Fruit fly (Drosophila melanogaster): ENCODE results near the gene Sac1.

Sac1 gene

dm6 chr3L:1206682-1207421 lies 40.8 kb upstream of the Sac1 start, which contains the start of gene LysB (continued):
- TF ChIP-seq prd (optimal IDR thresholded peaks at IDR 0.05) (no peak), prd (GFP tag; IDR thresholded peaks at IDR 0.05) (no peak), pho (GFP tag; optimal IDR thresholded peaks at IDR 0.05) (no peak), wdn (GFP tag; IDR thresholded peaks at IDR 0.05) (0 out of 2 replicates have a peak, but pooled peaks have one; percentile 39), gsb-n (tag; optimal IDR thresholded peaks at IDR 0.05) (no peak), CG9817 (tag; optimal IDR thresholded peaks at IDR 0.05) (no peak), crc (GFP tag; optimal IDR thresholded peaks at IDR 0.05) (no peak), CG13287 (GFP tag; IDR thresholded peaks at IDR 0.05; ENCODE audit: partially characterized antibody) (0 out of 2 replicates have a peak, but pooled peaks have one; percentile 12), Six4 (GFP tag; optimal IDR thresholded peaks at IDR 0.05) (no peak), CG3838 (GFP tag; optimal IDR thresholded peaks at IDR 0.05) (no peak), luna (GFP tag; optimal IDR thresholded peaks at IDR 0.05) (no peak), CoRest (tag; optimal IDR thresholded peaks at IDR 0.05) (peak; percentile 21), CrebB (tag; optimal IDR thresholded peaks at IDR 0.05) (no peak), NK7.1 (GFP tag; optimal IDR thresholded peaks at IDR 0.05) (no peak), Chrac-16 (GFP tag; optimal IDR thresholded peaks at IDR 0.05) (no peak), scrt (GFP tag; optimal IDR thresholded peaks at IDR 0.05) (no peak), trh (GFP tag; optimal IDR thresholded peaks at IDR 0.05) (no peak), CG8388 (GFP tag; optimal IDR thresholded peaks at IDR 0.05) (no peak), CG4854 (GFP tag; optimal IDR thresholded peaks at IDR 0.05) (no peak), nmo (GFP tag; optimal IDR thresholded peaks at IDR 0.05) (peak; percentile 6), CG5180 (GFP tag; optimal IDR thresholded peaks at IDR 0.05) (no peak), croc (GFP tag; conservative IDR thresholded peaks at IDR 0.05) (no peak), trem (tag; optimal IDR thresholded peaks at IDR 0.05) (no peak), Poxn (GFP tag; IDR thresholded peaks at IDR 0.05) (no peak), Jarid2 (GFP tag; optimal IDR thresholded peaks at IDR 0.05) (peak; percentile 4), Tbp (GFP tag; optimal IDR thresholded peaks at IDR 0.05) (no peak), CG7745 (tag; optimal IDR thresholded peaks at IDR 0.05) (no peak), pita (GFP tag; optimal IDR thresholded peaks at IDR 0.05) (no peak), TFAM (GFP tag; optimal IDR thresholded peaks at IDR 0.05) (no peak), CG2712 (tag; optimal IDR thresholded peaks at IDR 0.05) (peak; percentile 9), B-H2 (GFP tag; optimal IDR thresholded peaks at IDR 0.05) (no peak), CG17361 (GFP tag; IDR thresholded peaks at IDR 0.05) (0 out of 3 replicates have a peak, but pooled peaks have one; percentile 16), gce (GFP tag; IDR thresholded peaks at IDR 0.05) (no peak), tgo (GFP tag; IDR thresholded peaks at IDR 0.05) (no peak), GATAe (GFP tag; conservative IDR thresholded peaks at IDR 0.05) (no peak), tna (GFP tag; IDR thresholded peaks at IDR 0.05; ENCODE audit: partially characterized antibody) (no peak), CG18011 (GFP tag; optimal IDR thresholded peaks at IDR 0.05) (peak; percentile 99), CG1024 (GFP tag; IDR thresholded peaks at IDR 0.05) (no peak), CG12155 (GFP tag; optimal IDR thresholded peaks at IDR 0.05) (no peak), CG7357 (GFP tag; IDR thresholded peaks at IDR 0.05) (no peak), en (GFP tag; optimal IDR thresholded peaks at IDR 0.05) (no peak), BtbVII (GFP tag; optimal IDR thresholded peaks at IDR 0.05) (no peak), unc-4 (GFP tag; IDR thresholded peaks at IDR 0.05; ENCODE audit: partially characterized antibody) (no peak), slp2 (GFP tag; optimal IDR thresholded peaks at IDR 0.05) (no peak), sima (GFP tag; optimal IDR thresholded peaks at IDR 0.05) (no peak), CG17568 (GFP tag; optimal IDR thresholded peaks at IDR 0.05) (no peak), shn (GFP tag; optimal IDR thresholded peaks at IDR 0.05) (no peak), CG15601 (tag; optimal IDR thresholded peaks at IDR 0.05) (peak; percentile 66), CG13624 (GFP tag; optimal IDR thresholded peaks at IDR 0.05) (peak; percentile 7), B-H1 (GFP tag; IDR thresholded peaks at IDR 0.05) (no peak)

Data from whole organism, embryonic.